Fruit fly (Drosophila melanogaster) whole organism, embryonic: ENCODE measurements around the gene CG13113.

Experiments
- CG6683 ChIP-seq: fragments of 200-800 bp; sonication (Bioruptor generic); optimal IDR thresholded peaks from 2 replicates; lab custom pipeline; 2017; ENCODE audit warnings: missing biosample characterization, mild to moderate bottlenecking, missing genetic modification characterization, missing genetic modification reagents
- Ravus ChIP-seq: fragments of 200-800 bp; sonication (Bioruptor generic); IDR thresholded peaks from 2 replicates; pipeline ENCODE4 v1.3.6; 2022; ENCODE audit warnings: missing biosample characterization, missing genetic modification characterization
- ci ChIP-seq: fragments of 200-800 bp; sonication (Bioruptor generic); IDR thresholded peaks from 3 replicates; pipeline ENCODE4 v1.3.6; 2022; ENCODE audit warnings: missing biosample characterization, missing genetic modification characterization
- knrl ChIP-seq: fragments of 200-800 bp; sonication (Bioruptor generic); IDR thresholded peaks from 3 replicates; pipeline ENCODE4 v1.3.6; 2022; ENCODE audit warnings: missing biosample characterization, missing genetic modification characterization; ENCODE audit not compliant: partially characterized antibody

dm6 chr2L:9524915-9525314 is 19.1 kb upstream of the CG13113 start:
- no peak for TF ChIP-seq Ravus (GFP tag; lab: Robert Waterston, UW)
- no peak for TF ChIP-seq knrl (GFP tag; lab: Robert Waterston, UW)
- TF ChIP-seq CG6683 (GFP tag; lab: Kevin White, UChicago): no peak
- TF ChIP-seq ci (GFP tag; lab: Robert Waterston, UW): 0 out of 3 replicates have a peak, but pooled peaks have one; percentile 44
